Fruit fly (Drosophila melanogaster) whole organism, embryonic: Measurements from ENCODE around the gene CG11842.

ENCODE experiments used
- B-H2 ChIP-seq: fragments of 200-800 bp; sonication (Bioruptor generic); optimal IDR thresholded peaks from 2 replicates; lab custom pipeline; 2018; ENCODE audit warnings: missing biosample characterization, mild to moderate bottlenecking, missing genetic modification characterization
- Bdp1 ChIP-seq: fragments of 200-800 bp; sonication (Bioruptor generic); optimal IDR thresholded peaks from 3 replicates; lab custom pipeline; 2016; ENCODE audit warnings: missing biosample characterization, missing genetic modification characterization
- CG10979 ChIP-seq: fragments of 200-800 bp; sonication (Bioruptor generic); optimal IDR thresholded peaks from 2 replicates; lab custom pipeline; 2018; ENCODE audit warnings: missing biosample characterization, mild to moderate bottlenecking, missing genetic modification characterization, moderate library complexity
- CG12659 ChIP-seq: fragments of 200-800 bp; sonication (Bioruptor generic); optimal IDR thresholded peaks from 3 replicates; lab custom pipeline; 2017; ENCODE audit warnings: mild to moderate bottlenecking, missing biosample characterization, missing genetic modification reagents, missing genetic modification characterization
- CG12769 ChIP-seq: fragments of 200-800 bp; sonication (Bioruptor generic); optimal IDR thresholded peaks from 2 replicates; lab custom pipeline; 2019; ENCODE audit warnings: missing biosample characterization, mild to moderate bottlenecking, missing genetic modification characterization, moderate library complexity
- CG13287 ChIP-seq: fragments of 200-800 bp; sonication (Bioruptor generic); IDR thresholded peaks from 2 replicates; pipeline ENCODE4 v1.3.6; 2022; ENCODE audit warnings: missing biosample characterization, missing genetic modification characterization; ENCODE audit not compliant: partially characterized antibody
- CG14050 ChIP-seq: fragments of 200-800 bp; sonication (Bioruptor generic); IDR thresholded peaks from 3 replicates; pipeline ENCODE4 v1.3.6; 2022; ENCODE audit warnings: missing biosample characterization, missing genetic modification characterization
- CG14710 ChIP-seq: fragments of 200-800 bp; sonication (Bioruptor generic); optimal IDR thresholded peaks from 3 replicates; lab custom pipeline; 2019; ENCODE audit warnings: missing biosample characterization, mild to moderate bottlenecking, missing genetic modification characterization, moderate library complexity
- CG15601 ChIP-seq: fragments of 200-800 bp; sonication (Bioruptor generic); optimal IDR thresholded peaks from 3 replicates; lab custom pipeline; 2019; ENCODE audit warnings: missing biosample characterization, mild to moderate bottlenecking, missing genetic modification characterization, moderate library complexity
- CG17361 ChIP-seq: fragments of 200-800 bp; sonication (Bioruptor generic); IDR thresholded peaks from 3 replicates; pipeline ENCODE4 v1.3.6; 2022; ENCODE audit warnings: missing biosample characterization, missing genetic modification characterization
- CG18619 ChIP-seq: fragments of 200-800 bp; sonication (Bioruptor generic); optimal IDR thresholded peaks from 3 replicates; lab custom pipeline; 2017; ENCODE audit warnings: missing biosample characterization, mild to moderate bottlenecking, missing genetic modification characterization
- CG2199 ChIP-seq: fragments of 200-800 bp; sonication (Bioruptor generic); IDR thresholded peaks from 3 replicates; pipeline ENCODE4 v1.3.6; 2022; ENCODE audit warnings: missing biosample characterization, missing genetic modification characterization
- CG2678 ChIP-seq: fragments of 200-800 bp; sonication (Bioruptor generic); optimal IDR thresholded peaks from 3 replicates; lab custom pipeline; 2019; ENCODE audit warnings: missing biosample characterization, mild to moderate bottlenecking, missing genetic modification characterization, moderate library complexity
- CG2889 ChIP-seq: fragments of 200-800 bp; sonication (Bioruptor generic); IDR thresholded peaks from 3 replicates; pipeline ENCODE4 v1.3.6; 2022; ENCODE audit warnings: missing biosample characterization, missing genetic modification characterization
- CG31388 ChIP-seq: fragments of 200-800 bp; sonication (Bioruptor generic); optimal IDR thresholded peaks from 2 replicates; lab custom pipeline; 2016; ENCODE audit warnings: missing biosample characterization, missing genetic modification characterization
- CG4328 ChIP-seq: fragments of 200-800 bp; sonication (Bioruptor generic); optimal IDR thresholded peaks from 3 replicates; lab custom pipeline; 2017; ENCODE audit warnings: missing biosample characterization, missing genetic modification reagents, missing genetic modification characterization
- CG6272 ChIP-seq: fragments of 200-800 bp; sonication (Bioruptor generic); IDR thresholded peaks from 2 replicates; pipeline ENCODE4 v1.3.6; 2022; ENCODE audit warnings: missing biosample characterization, missing genetic modification characterization
- CG6813 ChIP-seq: fragments of 200-800 bp; sonication (Bioruptor generic); optimal IDR thresholded peaks from 2 replicates; lab custom pipeline; 2017; ENCODE audit warnings: missing biosample characterization, missing genetic modification characterization, mild to moderate bottlenecking, moderate library complexity, missing genetic modification reagents
- CG8944 ChIP-seq: fragments of 200-800 bp; sonication (Bioruptor generic); optimal IDR thresholded peaks from 3 replicates; lab custom pipeline; 2016; ENCODE audit warnings: missing biosample characterization, missing genetic modification characterization
- CG9797 ChIP-seq: fragments of 200-800 bp; sonication (Bioruptor generic); optimal IDR thresholded peaks from 3 replicates; lab custom pipeline; 2018; ENCODE audit warnings: missing biosample characterization, mild to moderate bottlenecking, missing genetic modification characterization
- Deaf1 ChIP-seq: fragments of 200-800 bp; optimal IDR thresholded peaks from 3 replicates; lab custom pipeline; 2019; ENCODE audit warnings: missing biosample characterization, mild to moderate bottlenecking, missing genetic modification characterization, moderate library complexity
- Dek ChIP-seq: fragments of 200-800 bp; sonication (Bioruptor generic); optimal IDR thresholded peaks from 3 replicates; lab custom pipeline; 2019; ENCODE audit warnings: missing biosample characterization, mild to moderate bottlenecking, missing genetic modification characterization, moderate library complexity
- ERR ChIP-seq: fragments of 200-800 bp; sonication (Bioruptor generic); optimal IDR thresholded peaks from 2 replicates; lab custom pipeline; 2016; ENCODE audit warnings: missing biosample characterization, missing genetic modification characterization
- Elba2 ChIP-seq: fragments of 200-800 bp; sonication (Bioruptor generic); optimal IDR thresholded peaks from 3 replicates; lab custom pipeline; 2016; ENCODE audit warnings: missing biosample characterization, missing genetic modification characterization
- Fer3 ChIP-seq: fragments of 200-800 bp; sonication (Bioruptor generic); optimal IDR thresholded peaks from 2 replicates; lab custom pipeline; 2018; ENCODE audit warnings: missing biosample characterization, mild to moderate bottlenecking, missing genetic modification characterization, moderate library complexity
- Kr ChIP-seq: fragments of 200-800 bp; sonication (Bioruptor generic); optimal IDR thresholded peaks from 2 replicates; lab custom pipeline; 2017; ENCODE audit warnings: missing biosample characterization, mild to moderate bottlenecking, missing genetic modification characterization
- NfI ChIP-seq: fragments of 200-800 bp; sonication (Bioruptor generic); optimal IDR thresholded peaks from 3 replicates; lab custom pipeline; 2018; ENCODE audit warnings: missing biosample characterization, mild to moderate bottlenecking, missing genetic modification characterization, moderate library complexity
- Rfx ChIP-seq: fragments of 200-800 bp; sonication (Bioruptor generic); IDR thresholded peaks from 2 replicates; pipeline ENCODE4 v1.3.6; 2022; ENCODE audit warnings: missing biosample characterization, missing genetic modification characterization
- Scr ChIP-seq: fragments of 200-800 bp; sonication (Bioruptor generic); IDR thresholded peaks from 2 replicates; pipeline ENCODE4 v1.3.6; 2022; ENCODE audit warnings: missing biosample characterization, missing genetic modification characterization; ENCODE audit not compliant: partially characterized antibody
- Side ChIP-seq: fragments of 200-800 bp; sonication (Bioruptor generic); optimal IDR thresholded peaks from 2 replicates; lab custom pipeline; 2016; ENCODE audit warnings: missing biosample characterization, missing genetic modification characterization
- TFAM ChIP-seq: fragments of 200-800 bp; sonication (Bioruptor generic); optimal IDR thresholded peaks from 2 replicates; lab custom pipeline; 2017; ENCODE audit warnings: missing biosample characterization, missing genetic modification characterization, inconsistent platforms
- YL-1 ChIP-seq: fragments of 200-800 bp; sonication (Bioruptor generic); optimal IDR thresholded peaks from 3 replicates; lab custom pipeline; 2017; ENCODE audit warnings: missing biosample characterization, mild to moderate bottlenecking, missing genetic modification characterization
- amos ChIP-seq: fragments of 200-800 bp; sonication (Bioruptor generic); IDR thresholded peaks from 2 replicates; pipeline ENCODE4 v1.3.6; 2022; ENCODE audit warnings: missing biosample characterization, missing genetic modification characterization; ENCODE audit not compliant: partially characterized antibody
- az2 ChIP-seq: fragments of 200-800 bp; sonication (Bioruptor generic); optimal IDR thresholded peaks from 3 replicates; lab custom pipeline; 2016; ENCODE audit warnings: missing biosample characterization, missing genetic modification characterization
- bab2 ChIP-seq: fragments of 200-800 bp; sonication (Bioruptor generic); optimal IDR thresholded peaks from 2 replicates; lab custom pipeline; 2016; ENCODE audit warnings: missing biosample characterization, missing genetic modification characterization
- cato ChIP-seq: fragments of 200-800 bp; sonication (Bioruptor generic); optimal IDR thresholded peaks from 2 replicates; lab custom pipeline; 2016; ENCODE audit warnings: missing biosample characterization, missing genetic modification characterization, borderline replicate concordance
- cg ChIP-seq: fragments of 200-800 bp; sonication (Bioruptor generic); optimal IDR thresholded peaks from 3 replicates; lab custom pipeline; 2019; ENCODE audit warnings: missing biosample characterization, mild to moderate bottlenecking, missing genetic modification characterization, moderate library complexity
- ci ChIP-seq: fragments of 200-800 bp; sonication (Bioruptor generic); IDR thresholded peaks from 3 replicates; pipeline ENCODE4 v1.3.6; 2022; ENCODE audit warnings: missing biosample characterization, missing genetic modification characterization
- cwo ChIP-seq: fragments of 200-800 bp; sonication (Bioruptor generic); optimal IDR thresholded peaks from 3 replicates; lab custom pipeline; 2017; ENCODE audit warnings: missing biosample characterization, missing genetic modification characterization, mild to moderate bottlenecking, moderate library complexity, missing genetic modification reagents
- dimm ChIP-seq: fragments of 200-800 bp; sonication (Bioruptor generic); IDR thresholded peaks from 2 replicates; pipeline ENCODE4 v1.3.6; 2022; ENCODE audit warnings: missing biosample characterization, missing genetic modification characterization
- ham ChIP-seq: fragments of 200-800 bp; sonication (Bioruptor generic); IDR thresholded peaks from 2 replicates; pipeline ENCODE4 v1.3.6; 2022; ENCODE audit warnings: missing biosample characterization, missing genetic modification characterization
- hth ChIP-seq: fragments of >200 bp; optimal IDR thresholded peaks from 2 replicates; lab custom pipeline; 2017; ENCODE audit warnings: inconsistent platforms
- luna ChIP-seq: fragments of 200-800 bp; sonication (Bioruptor generic); optimal IDR thresholded peaks from 2 replicates; lab custom pipeline; 2016; ENCODE audit warnings: missing biosample characterization, missing genetic modification characterization
- onecut ChIP-seq: fragments of 200-800 bp; sonication (Bioruptor generic); IDR thresholded peaks from 2 replicates; pipeline ENCODE4 v1.3.6; 2022; ENCODE audit warnings: missing biosample characterization, missing genetic modification characterization
- otp ChIP-seq: fragments of 200-800 bp; sonication (Bioruptor generic); IDR thresholded peaks from 3 replicates; pipeline ENCODE4, ENCODE4 v1.3.6; 2022; ENCODE audit warnings: missing biosample characterization, missing genetic modification characterization
- pfk ChIP-seq: fragments of 200-800 bp; sonication (Bioruptor generic); optimal IDR thresholded peaks from 2 replicates; lab custom pipeline; 2018; ENCODE audit warnings: missing biosample characterization, mild to moderate bottlenecking, missing genetic modification characterization, moderate library complexity
- pita ChIP-seq: fragments of 200-800 bp; sonication (Bioruptor generic); optimal IDR thresholded peaks from 2 replicates; lab custom pipeline; 2017; ENCODE audit warnings: missing biosample characterization, mild to moderate bottlenecking, missing genetic modification characterization
- pnt ChIP-seq: fragments of 200-800 bp; sonication (Bioruptor generic); optimal IDR thresholded peaks from 3 replicates; lab custom pipeline; 2016; ENCODE audit warnings: missing biosample characterization, missing genetic modification characterization
- salm ChIP-seq: fragments of 200-800 bp; sonication (Bioruptor generic); optimal IDR thresholded peaks from 2 replicates; lab custom pipeline; 2018; ENCODE audit warnings: missing biosample characterization, mild to moderate bottlenecking, missing genetic modification characterization
- sug ChIP-seq: fragments of 200-800 bp; optimal IDR thresholded peaks from 2 replicates; lab custom pipeline; 2019; ENCODE audit warnings: missing biosample characterization, mild to moderate bottlenecking, missing genetic modification characterization, moderate library complexity
- tx ChIP-seq: fragments of 200-800 bp; sonication (Bioruptor generic); optimal IDR thresholded peaks from 2 replicates; lab custom pipeline; 2016; ENCODE audit warnings: missing biosample characterization, missing genetic modification characterization
- zen2 ChIP-seq: fragments of 200-800 bp; sonication (Bioruptor generic); IDR thresholded peaks from 3 replicates; pipeline ENCODE4 v1.3.6; 2022; ENCODE audit warnings: missing biosample characterization, missing genetic modification characterization; ENCODE audit not compliant: partially characterized antibody

The CG11842 gene

DNA sequence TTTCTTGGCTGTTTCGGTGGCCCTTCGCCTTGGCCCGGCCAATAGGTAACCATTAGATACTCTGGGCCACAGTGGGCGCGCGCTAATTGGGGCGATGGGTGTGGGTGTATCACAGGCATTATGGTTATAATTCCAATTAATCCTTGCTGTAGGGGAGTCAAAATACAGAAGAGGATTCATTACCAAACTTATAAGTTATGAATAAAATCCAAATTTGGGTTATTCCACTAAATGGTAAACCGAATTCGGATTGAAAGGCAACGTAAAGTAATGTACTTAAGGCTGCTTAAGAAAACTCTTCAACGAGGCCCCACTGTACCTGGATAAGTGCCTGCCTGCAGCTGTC lies 37.2 kb downstream of the CG11842 start (continued):
- TF ChIP-seq Fer3 (tag; lab: Kevin White, UChicago) (peak; percentile 35), Bdp1 (GFP tag; lab: Kevin White, UChicago) (no peak), salm (tag; lab: Kevin White, UChicago) (no peak), ERR (GFP tag; lab: Kevin White, UChicago) (no peak), ham (GFP tag; lab: Robert Waterston, UW) (no peak), Dek (tag; lab: Kevin White, UChicago) (no peak), TFAM (GFP tag; lab: Kevin White, UChicago) (no peak), Scr (GFP tag; lab: Robert Waterston, UW) (no peak), CG6813 (GFP tag; lab: Kevin White, UChicago) (peak; percentile 36), CG6272 (GFP tag; lab: Robert Waterston, UW) (peak; percentile 35; the same call in 1 of the 2 replicates), pita (GFP tag; lab: Kevin White, UChicago) (no peak), CG12659 (no peak), ci (GFP tag; lab: Robert Waterston, UW) (no peak), tx (GFP tag; lab: Kevin White, UChicago) (no peak), B-H2 (GFP tag; lab: Kevin White, UChicago) (no peak), pnt (peak; percentile 40), Side (GFP tag; lab: Kevin White, UChicago) (no peak), CG8944 (GFP tag; lab: Kevin White, UChicago) (peak; percentile 35), CG13287 (no peak), luna (GFP tag; lab: Kevin White, UChicago) (no peak), CG18619 (GFP tag; lab: Kevin White, UChicago) (no peak), dimm (no peak), cg (no peak), CG10979 (peak; percentile 43), amos (no peak), CG14710 (no peak), CG15601 (tag; lab: Kevin White, UChicago) (no peak), CG9797 (GFP tag; lab: Kevin White, UChicago) (no peak), Rfx (GFP tag; lab: Robert Waterston, UW) (peak; percentile 64), CG17361 (GFP tag; lab: Robert Waterston, UW) (peak; percentile 52; the same call in 1 of the 3 replicates), CG2889 (GFP tag; lab: Robert Waterston, UW) (no peak), CG12769 (tag; lab: Kevin White, UChicago) (no peak), otp (GFP tag; lab: Robert Waterston, UW) (no peak), Kr (no peak), bab2 (GFP tag; lab: Kevin White, UChicago) (peak; percentile 56), sug (no peak), YL-1 (no peak), Elba2 (GFP tag; lab: Kevin White, UChicago) (no peak), cwo (GFP tag; lab: Kevin White, UChicago) (peak; percentile 49), onecut (GFP tag; lab: Robert Waterston, UW) (peak; percentile 6; the same call in 1 of the 2 replicates), CG31388 (GFP tag; lab: Kevin White, UChicago) (no peak), NfI (no peak), cato (no peak), az2 (no peak), CG2199 (GFP tag; lab: Robert Waterston, UW) (no peak), hth (lab: Kevin White, UChicago) (no peak), CG4328 (GFP tag; lab: Kevin White, UChicago) (no peak), pfk (GFP tag; lab: Kevin White, UChicago) (no peak), Deaf1 (tag; lab: Kevin White, UChicago) (no peak), zen2 (GFP tag; lab: Robert Waterston, UW) (no peak), CG2678 (tag; lab: Kevin White, UChicago) (peak; percentile 75), CG14050 (GFP tag; lab: Robert Waterston, UW) (0 out of 3 replicates have a peak, but pooled peaks have one; percentile 10)
